Worm (Caenorhabditis elegans): Measurements from ENCODE around the gene R08D7.5.
"Not testable (repeated sequence)": the region's sequence is repeated elsewhere in the genome, so short reads cannot be mapped to it uniquely, and the experiment has no call there.

DNA sequence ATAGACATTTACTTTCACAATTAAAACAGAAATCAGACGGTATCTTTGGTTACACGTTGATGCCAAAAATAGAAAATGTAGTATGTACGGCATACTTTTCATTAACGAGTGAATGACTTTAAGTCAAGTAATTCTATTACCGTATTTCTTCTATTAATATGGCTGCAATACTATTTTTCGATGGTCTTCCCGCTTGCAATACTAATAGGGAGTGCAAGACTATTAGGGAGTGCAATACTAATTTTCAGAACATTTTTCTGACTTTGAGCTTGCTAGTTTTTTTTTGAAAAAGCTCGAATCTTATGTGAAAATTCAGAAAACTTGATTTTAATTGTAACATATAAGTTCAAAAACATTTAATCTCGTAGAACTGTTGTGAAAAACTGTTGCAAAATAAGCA is 15.8 kb downstream of the R08D7.5 start, which contains the start of gene R08D7.7:
- not testable (repeated sequence) for TF ChIP-seq W03F9.2, dao-5 (tag; optimal IDR thresholded peaks at IDR 0.05)

Measured in whole organism, L4/young adult.